Worm (Caenorhabditis elegans): ENCODE results near the gene tyra-2.
A peak's percentile ranks its signal among the peaks of the same experiment; 100 is the strongest.

The tyra-2 gene

DNA sequence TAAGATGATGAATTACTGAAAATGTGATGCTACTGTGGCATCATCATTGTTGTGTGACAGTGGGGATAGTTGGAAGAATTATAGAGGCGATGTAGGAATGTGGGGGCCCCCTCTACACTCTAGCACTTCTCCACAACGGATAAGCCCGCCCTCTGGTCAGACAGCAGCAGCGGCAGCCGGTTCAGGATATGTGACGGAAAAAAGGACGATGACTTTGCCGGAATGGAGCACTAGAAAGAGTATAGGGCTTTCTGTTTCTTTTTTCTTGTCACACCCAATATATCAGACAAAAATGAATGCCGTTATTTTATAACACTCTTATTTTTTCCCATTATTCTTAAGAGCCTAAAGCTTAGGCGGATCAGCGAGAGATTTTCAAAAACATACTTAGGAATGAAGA, at the start of gene tyra-2:
TSS of gene tyra-2 (minus strand) at position 101 of the 400 bp plus-strand sequence.
- TF ChIP-seq sptf-1 (tag; optimal IDR thresholded peaks at IDR 0.05) (no peak), lin-14 (GFP tag; optimal IDR thresholded peaks at IDR 0.05) (no peak)

DNA sequence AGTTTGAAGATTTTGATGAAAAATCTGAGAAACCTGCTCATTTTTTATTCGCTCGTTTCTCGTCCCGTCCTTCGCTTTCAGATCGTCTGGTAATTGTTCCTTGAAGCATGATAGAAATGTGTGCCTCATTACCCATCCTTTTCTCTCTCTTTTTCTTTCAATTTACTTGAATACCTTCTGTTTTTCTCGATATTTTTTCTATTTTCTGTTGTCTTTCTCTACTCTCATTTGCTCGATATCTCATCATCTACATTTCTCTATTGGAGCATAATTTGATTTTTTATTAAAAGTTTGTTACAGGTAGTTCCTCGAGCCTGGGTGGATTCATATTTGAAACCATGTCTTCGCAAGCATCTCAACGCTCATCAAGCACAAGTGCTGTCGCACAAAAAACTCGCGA, 44.9 kb upstream of the tyra-2 start, which contains the start of gene ubc-17:
TSS of gene ubc-17 (plus strand) at position 301 of the 400 bp plus-strand sequence.
- TF ChIP-seq swsn-7 (tag; optimal IDR thresholded peaks at IDR 0.05): no peak
- peak; percentile 9 for TF ChIP-seq lin-14 (GFP tag; optimal IDR thresholded peaks at IDR 0.05)

DNA sequence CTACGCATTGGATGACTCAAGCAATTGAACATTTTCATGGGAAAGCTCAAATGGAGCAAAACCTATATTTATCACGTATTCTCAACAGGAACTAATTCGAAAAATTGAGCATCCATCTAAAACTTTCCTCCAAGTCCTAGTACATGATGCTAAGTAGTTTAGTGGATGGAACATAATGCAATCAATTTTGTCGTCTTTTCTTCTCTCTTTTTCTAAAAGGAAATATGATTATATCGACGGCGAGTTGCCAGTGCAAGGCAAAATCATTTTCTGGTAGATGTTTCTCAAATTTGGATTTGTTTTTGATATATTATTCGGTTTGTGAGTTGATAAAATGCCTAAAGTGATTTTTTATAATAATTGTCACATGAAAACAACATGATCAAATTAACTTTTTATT, 35.4 kb upstream of the tyra-2 start:
- TF ChIP-seq lin-13 (GFP tag; optimal IDR thresholded peaks at IDR 0.05) (no peak), ces-1 (GFP tag; optimal IDR thresholded peaks at IDR 0.05) (peak; percentile 94), efl-1 (optimal IDR thresholded peaks at IDR 0.05) (no peak), efl-1 (GFP tag; optimal IDR thresholded peaks at IDR 0.05 in 1 of 2) (no peak), lin-14 (GFP tag; optimal IDR thresholded peaks at IDR 0.05) (peak; percentile 80), ztf-11 (tag; optimal IDR thresholded peaks at IDR 0.05) (no peak), sptf-1 (tag; optimal IDR thresholded peaks at IDR 0.05) (no peak), xbp-1 (tag; optimal IDR thresholded peaks at IDR 0.05) (peak; percentile 13), nhr-71 (tag; optimal IDR thresholded peaks at IDR 0.05) (peak; percentile 21), swsn-7 (tag; optimal IDR thresholded peaks at IDR 0.05) (peak; percentile 0), nhr-47 (tag; optimal IDR thresholded peaks at IDR 0.05) (peak; percentile 27), tbx-2 (tag; optimal IDR thresholded peaks at IDR 0.05) (peak; percentile 63), jun-1 (tag; optimal IDR thresholded peaks at IDR 0.05) (no peak)

DNA sequence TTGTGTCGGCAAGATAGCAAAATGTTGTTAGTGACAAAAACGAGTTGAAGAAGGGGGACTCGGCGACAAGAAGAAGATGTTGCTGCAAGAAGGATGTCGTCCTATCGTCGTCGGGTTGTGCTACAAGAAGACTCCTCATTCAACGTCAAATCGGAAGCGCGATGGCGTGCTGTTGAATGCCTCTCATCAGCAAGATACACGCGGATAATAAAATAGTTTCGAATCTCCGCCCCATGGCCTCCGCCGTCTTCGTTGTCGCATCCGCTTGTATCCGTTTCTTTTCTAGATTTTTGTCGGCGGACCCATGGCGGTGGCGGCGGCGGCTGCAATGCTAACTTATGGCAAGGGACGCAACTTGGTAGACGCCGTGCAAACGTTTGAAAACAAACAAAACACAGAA, 32.6 kb upstream of the tyra-2 start:
- no peak for TF ChIP-seq unc-130 (tag; optimal IDR thresholded peaks at IDR 0.05)
- TF ChIP-seq alr-1 (tag; optimal IDR thresholded peaks at IDR 0.05; ENCODE audit: borderline replicate concordance): no peak
- TF ChIP-seq nhr-12 (tag; optimal IDR thresholded peaks at IDR 0.05): no peak
- TF ChIP-seq nhr-11 (tag; optimal IDR thresholded peaks at IDR 0.05): no peak
- TF ChIP-seq vab-15 (tag; optimal IDR thresholded peaks at IDR 0.05): no peak
- no peak for TF ChIP-seq nhr-47 (tag; optimal IDR thresholded peaks at IDR 0.05)
- no peak for TF ChIP-seq lin-39 (tag; optimal IDR thresholded peaks at IDR 0.05)
- no peak for TF ChIP-seq unc-98 (GFP tag; IDR thresholded peaks at IDR 0.05)
- no peak for TF ChIP-seq ceh-90 (tag; optimal IDR thresholded peaks at IDR 0.05)
- peak; percentile 50 for TF ChIP-seq lin-14 (GFP tag; optimal IDR thresholded peaks at IDR 0.05)
- TF ChIP-seq mef-2 (tag; optimal IDR thresholded peaks at IDR 0.05): no peak
- no peak for TF ChIP-seq egl-27 (tag; optimal IDR thresholded peaks at IDR 0.05)
- no peak for TF ChIP-seq pag-3 (tag; optimal IDR thresholded peaks at IDR 0.05; ENCODE audit: borderline replicate concordance, insufficient read depth)
- TF ChIP-seq fkh-10 (GFP tag; optimal IDR thresholded peaks at IDR 0.05): peak; percentile 62

DNA sequence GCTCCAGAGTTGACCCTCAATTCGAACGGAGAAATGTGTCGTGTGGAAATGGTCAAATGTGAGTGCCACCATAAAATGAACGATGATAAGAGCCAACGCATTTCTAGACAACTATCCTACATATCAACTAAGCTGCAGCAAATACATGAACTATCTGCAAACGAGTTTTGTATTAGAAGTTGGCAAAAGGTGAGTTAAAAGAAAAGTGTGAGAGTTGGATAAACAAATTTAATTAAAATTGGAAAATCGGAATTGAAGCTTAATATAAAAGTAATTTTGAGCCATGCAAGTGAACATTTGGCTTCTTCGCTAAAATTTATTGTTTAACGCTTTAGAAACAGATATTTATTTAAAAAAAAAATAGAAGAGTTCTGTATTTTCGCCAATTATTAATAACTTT, 30.6 kb upstream of the tyra-2 start, which contains the start of gene cest-19:
TSS of gene cest-19 (minus strand) at position 101 of the 400 bp plus-strand sequence.
- TF ChIP-seq nhr-11 (tag; optimal IDR thresholded peaks at IDR 0.05) (no peak), mab-9 (GFP tag; IDR thresholded peaks at IDR 0.05) (no peak)

DNA sequence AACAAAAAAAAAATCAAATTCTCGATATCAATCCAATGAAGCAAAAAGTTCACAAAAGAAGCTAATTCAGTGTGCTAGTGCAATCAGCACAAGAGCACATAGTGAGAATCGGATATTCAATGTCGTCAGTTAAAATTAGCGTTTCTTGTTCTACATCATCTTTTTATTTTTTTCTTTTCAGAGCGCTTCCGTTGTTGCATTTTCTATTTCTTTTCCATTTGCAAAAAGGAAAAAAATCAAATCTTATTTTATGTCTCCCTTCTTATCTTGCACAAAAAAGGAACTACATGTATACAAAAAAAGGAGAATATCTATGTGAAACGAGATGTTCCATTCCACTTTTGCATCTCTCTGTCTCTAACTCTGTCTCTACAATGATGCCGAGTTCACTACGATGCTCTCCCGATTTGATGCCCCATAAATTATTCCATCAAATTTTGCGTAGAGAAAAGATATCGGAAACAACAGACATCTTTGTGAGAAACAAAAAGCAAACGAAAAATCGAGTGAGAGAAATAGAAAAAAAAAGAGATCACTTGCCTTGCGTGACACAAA, 28.4 kb upstream of the tyra-2 start:
- TF ChIP-seq ceh-90 (tag; optimal IDR thresholded peaks at IDR 0.05): no peak
- TF ChIP-seq fkh-10 (GFP tag; optimal IDR thresholded peaks at IDR 0.05): peak; percentile 53
- TF ChIP-seq lin-14 (GFP tag; optimal IDR thresholded peaks at IDR 0.05): peak; percentile 50

DNA sequence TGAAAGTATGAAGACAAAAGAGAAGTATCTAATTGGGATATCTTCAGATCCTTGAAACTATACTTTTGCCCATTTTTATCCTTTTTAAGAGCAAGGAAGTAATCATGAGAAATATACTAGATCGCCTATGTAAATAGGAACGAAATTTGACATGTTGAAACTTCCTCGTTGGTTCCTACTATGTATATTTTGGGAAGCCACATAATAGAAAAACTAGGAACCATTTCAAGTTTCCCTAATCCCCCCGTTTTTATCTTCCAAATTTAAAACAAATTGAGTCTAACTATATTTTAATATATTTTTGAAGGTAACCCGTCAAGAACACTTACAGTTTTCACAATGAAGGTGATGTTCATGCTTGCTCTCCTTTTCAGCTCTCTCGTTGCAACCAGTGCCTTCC, 23.5 kb upstream of the tyra-2 start, which contains the start of gene flp-26:
TSS of gene flp-26 (plus strand) at position 301 of the 400 bp plus-strand sequence.
- TF ChIP-seq nhr-19 (GFP tag; conservative IDR thresholded peaks at IDR 0.05) (no peak), nhr-28 (tag; optimal IDR thresholded peaks at IDR 0.05) (no peak)

Data from whole organism, L1 larva.